Worm (Caenorhabditis elegans) whole organism, L1 larva: ENCODE results near the gene eif-1.A.

Source experiments
- C16A3.4 ChIP-seq: fragments of 150-350 bp; optimal IDR thresholded peaks from 2 replicates; lab custom pipeline; 2014; ENCODE audit warnings: missing biosample characterization, missing genetic modification characterization
- F16B12.6 ChIP-seq: fragments of 150-350 bp; optimal IDR thresholded peaks from 2 replicates; lab custom pipeline; 2014; ENCODE audit warnings: missing biosample characterization, missing genetic modification characterization
- aha-1 ChIP-seq: fragments of 150-350 bp; optimal IDR thresholded peaks from 2 replicates; lab custom pipeline; 2014; ENCODE audit warnings: missing biosample characterization, missing genetic modification characterization
- aly-2 ChIP-seq: fragments of 150-350 bp; optimal IDR thresholded peaks from 2 replicates; lab custom pipeline; 2014; ENCODE audit warnings: missing biosample characterization, missing genetic modification characterization
- ama-1 ChIP-seq: fragments of 150-350 bp; optimal IDR thresholded peaks from 2 replicates; lab custom pipeline; 2014
- ceh-8 ChIP-seq: fragments of 200-800 bp; sonication (Bioruptor generic); optimal IDR thresholded peaks from 2 replicates; lab custom pipeline; 2018; ENCODE audit warnings: mild to moderate bottlenecking, missing genetic modification characterization, moderate library complexity, missing compliant biosample characterization
- dpl-1 ChIP-seq, 3 experiments: fragments of 150-350 bp in 2 of 3; sonication (generic microtip) in 1 of 3; optimal IDR thresholded peaks; 2 replicates each; lab custom pipeline; 2014 to 2017; ENCODE audit warnings: missing biosample characterization in 3 of 3, missing genetic modification characterization in 3 of 3, missing genetic modification reagents in 3 of 3
- dsc-1 ChIP-seq: sonication (generic microtip); optimal IDR thresholded peaks from 2 replicates; lab custom pipeline; 2016; ENCODE audit warnings: mild to moderate bottlenecking, missing genetic modification characterization, missing compliant biosample characterization
- efl-1 ChIP-seq, 4 experiments: fragments of 150-350 bp; optimal IDR thresholded peaks in 3 of 4; peaks in 1 of 4; 1 replicate in 1 of 4; 2 replicates in 3 of 4; lab custom pipeline; 2014; ENCODE audit warnings: missing biosample characterization in 2 of 4, missing genetic modification characterization in 2 of 4, missing genetic modification reagents in 2 of 4
- elt-3 ChIP-seq, 6 experiments: fragments of 150-350 bp in 1 of 6; sonication (generic microtip); optimal IDR thresholded peaks; 2 replicates each; lab custom pipeline; 2017 to 2018; ENCODE audit warnings: missing biosample characterization in 6 of 6, missing genetic modification characterization in 6 of 6, inconsistent platforms in 1 of 6
- fkh-8 ChIP-seq: sonication (generic microtip); optimal IDR thresholded peaks from 2 replicates; lab custom pipeline; 2016; ENCODE audit warnings: mild to moderate bottlenecking, missing genetic modification characterization, missing compliant biosample characterization
- grh-1 ChIP-seq: fragments of 200-800 bp; sonication (Bioruptor generic); IDR thresholded peaks from 2 replicates; pipeline ENCODE4 v1.3.6; 2022; ENCODE audit warnings: missing genetic modification reagents, missing genetic modification characterization, missing compliant biosample characterization
- hlh-4 ChIP-seq: sonication (generic microtip); optimal IDR thresholded peaks from 2 replicates; lab custom pipeline; 2016; ENCODE audit warnings: mild to moderate bottlenecking, missing genetic modification characterization, missing compliant biosample characterization
- jun-1 ChIP-seq: fragments of 150-350 bp; optimal IDR thresholded peaks from 2 replicates; lab custom pipeline; 2014; ENCODE audit warnings: missing biosample characterization, missing genetic modification reagents, missing genetic modification characterization
- lin-13 ChIP-seq: fragments of 150-350 bp; optimal IDR thresholded peaks from 2 replicates; lab custom pipeline; 2014; ENCODE audit warnings: missing biosample characterization, missing genetic modification reagents, missing genetic modification characterization
- lin-15B ChIP-seq: fragments of 150-350 bp; sonication (generic microtip); optimal IDR thresholded peaks from 3 replicates; lab custom pipeline; 2014; ENCODE audit warnings: missing biosample characterization, missing genetic modification characterization
- lin-35 ChIP-seq, 2 experiments: fragments of 150-350 bp; optimal IDR thresholded peaks; 2 replicates each; lab custom pipeline; 2014; ENCODE audit warnings: missing biosample characterization in 2 of 2, missing genetic modification characterization in 2 of 2, missing genetic modification reagents in 2 of 2
- lin-39 ChIP-seq: fragments of 150-350 bp; optimal IDR thresholded peaks from 2 replicates; lab custom pipeline; 2014; ENCODE audit warnings: missing biosample characterization, missing genetic modification reagents, missing genetic modification characterization
- lir-3 ChIP-seq: sonication (generic microtip); optimal IDR thresholded peaks from 2 replicates; lab custom pipeline; 2016; ENCODE audit warnings: mild to moderate bottlenecking, missing genetic modification characterization, moderate library complexity, missing compliant biosample characterization; ENCODE audit not compliant: poor library complexity
- lsy-2 ChIP-seq, 2 experiments: fragments of 150-350 bp; optimal IDR thresholded peaks; 2 replicates each; lab custom pipeline; 2014; ENCODE audit warnings: missing biosample characterization in 2 of 2, missing genetic modification characterization in 2 of 2
- nhr-12 ChIP-seq: sonication (generic microtip); optimal IDR thresholded peaks from 2 replicates; lab custom pipeline; 2017; ENCODE audit warnings: missing biosample characterization, missing genetic modification characterization
- nhr-19 ChIP-seq: fragments of 200-800 bp; sonication (Bioruptor generic); conservative IDR thresholded peaks from 2 replicates; pipeline ENCODE4 v1.3.6; 2022; ENCODE audit warnings: missing genetic modification characterization, missing compliant biosample characterization
- nhr-20 ChIP-seq: sonication (generic microtip); optimal IDR thresholded peaks from 2 replicates; lab custom pipeline; 2016; ENCODE audit warnings: mild to moderate bottlenecking, missing genetic modification characterization, missing compliant biosample characterization
- nhr-71 ChIP-seq: sonication (generic microtip); optimal IDR thresholded peaks from 2 replicates; lab custom pipeline; 2016; ENCODE audit warnings: mild to moderate bottlenecking, missing genetic modification characterization, moderate library complexity, missing compliant biosample characterization
- nhr-76 ChIP-seq: sonication (generic microtip); optimal IDR thresholded peaks from 2 replicates; lab custom pipeline; 2017; ENCODE audit warnings: missing biosample characterization, missing genetic modification characterization
- nhr-85 ChIP-seq: sonication (generic microtip); peaks from one replicate; lab custom pipeline; 2016; ENCODE audit warnings: missing genetic modification characterization, inconsistent platforms, missing compliant biosample characterization
- pag-3 ChIP-seq: sonication (generic microtip); optimal IDR thresholded peaks from 2 replicates; lab custom pipeline; 2017; ENCODE audit warnings: missing genetic modification characterization, mild to moderate bottlenecking, missing compliant biosample characterization, antibody characterized with exemption, borderline replicate concordance; ENCODE audit not compliant: insufficient read depth
- rnt-1 ChIP-seq: sonication (generic microtip); optimal IDR thresholded peaks from 2 replicates; lab custom pipeline; 2016; ENCODE audit warnings: mild to moderate bottlenecking, missing genetic modification characterization, moderate library complexity, missing compliant biosample characterization
- skn-1 ChIP-seq: fragments of 150-350 bp; optimal IDR thresholded peaks from 2 replicates; lab custom pipeline; 2014; ENCODE audit warnings: missing biosample characterization, missing genetic modification characterization
- snu-23 ChIP-seq: sonication (generic microtip); optimal IDR thresholded peaks from 2 replicates; lab custom pipeline; 2016; ENCODE audit warnings: missing genetic modification characterization, missing compliant biosample characterization
- sox-4 ChIP-seq: sonication (generic microtip); optimal IDR thresholded peaks from 2 replicates; lab custom pipeline; 2016; ENCODE audit warnings: missing genetic modification characterization, missing compliant biosample characterization
- sptf-1 ChIP-seq: fragments of 150-350 bp; optimal IDR thresholded peaks from 2 replicates; lab custom pipeline; 2014; ENCODE audit warnings: missing biosample characterization, missing genetic modification characterization
- sup-37 ChIP-seq: fragments of 200-800 bp; sonication (Bioruptor generic); optimal IDR thresholded peaks from 2 replicates; lab custom pipeline; 2018; ENCODE audit warnings: mild to moderate bottlenecking, missing genetic modification characterization, missing compliant biosample characterization
- swsn-7 ChIP-seq: sonication (generic microtip); optimal IDR thresholded peaks from 2 replicates; lab custom pipeline; 2016; ENCODE audit warnings: missing genetic modification characterization, missing compliant biosample characterization
- tbx-2 ChIP-seq: sonication (generic microtip); optimal IDR thresholded peaks from 2 replicates; lab custom pipeline; 2016; ENCODE audit warnings: missing genetic modification characterization, missing compliant biosample characterization
- unc-130 ChIP-seq: fragments of 150-350 bp; optimal IDR thresholded peaks from 2 replicates; lab custom pipeline; 2017; ENCODE audit warnings: missing biosample characterization, missing genetic modification characterization, inconsistent platforms
- vab-15 ChIP-seq: sonication (generic microtip); optimal IDR thresholded peaks from 2 replicates; lab custom pipeline; 2017; ENCODE audit warnings: missing genotype, mild to moderate bottlenecking, missing genetic modification characterization, missing compliant biosample characterization
- xbp-1 ChIP-seq: sonication (generic microtip); optimal IDR thresholded peaks from 2 replicates; lab custom pipeline; 2016; ENCODE audit warnings: missing genetic modification characterization, missing compliant biosample characterization
- zag-1 ChIP-seq: fragments of 150-350 bp; optimal IDR thresholded peaks from 2 replicates; lab custom pipeline; 2014; ENCODE audit warnings: missing biosample characterization, missing genetic modification characterization
- zip-4 ChIP-seq: fragments of 200-800 bp; sonication (Bioruptor generic); optimal IDR thresholded peaks from 2 replicates; lab custom pipeline; 2018; ENCODE audit warnings: mild to moderate bottlenecking, missing genetic modification characterization, moderate library complexity, missing compliant biosample characterization

eif-1.A gene

ce11 chrIV:4799114-4799513 lies 11.6 kb upstream of the eif-1.A start, which contains the start of gene eor-1:
eor-1 (minus strand) TSS chrIV:4799178.
- TF ChIP-seq tbx-2 (tag; lab: Kevin White, UChicago): peak; percentile 26
- peak; percentile 3 for TF ChIP-seq aly-2
- TF ChIP-seq xbp-1 (tag; lab: Kevin White, UChicago): peak; percentile 41
- TF ChIP-seq sox-4 (tag; lab: Kevin White, UChicago): no peak
- peak; percentile 32 for TF ChIP-seq C16A3.4 (tag; lab: Kevin White, UChicago)
- TF ChIP-seq dpl-1 (GFP tag; optimal IDR thresholded peaks at IDR 0.05; lab: Kevin White, UChicago): peak; percentile 15 to 69 (median 22)
- TF ChIP-seq F16B12.6 (tag; lab: Kevin White, UChicago): peak; percentile 14
- TF ChIP-seq lin-35 (GFP tag; optimal IDR thresholded peaks at IDR 0.05; lab: Kevin White, UChicago): peak; percentile 59 to 67
- no peak for TF ChIP-seq zag-1 (tag; lab: Kevin White, UChicago)
- TF ChIP-seq rnt-1 (tag; lab: Kevin White, UChicago): peak; percentile 17
- peak; percentile 67 for TF ChIP-seq nhr-85
- TF ChIP-seq swsn-7 (tag; lab: Kevin White, UChicago): peak; percentile 13
- peak; percentile 42 to 55 for TF ChIP-seq efl-1 (optimal IDR thresholded peaks at IDR 0.05; lab: Kevin White, UChicago)
- TF ChIP-seq efl-1 (GFP tag; optimal IDR thresholded peaks at IDR 0.05 in 1 of 2; lab: Kevin White, UChicago): peak; percentile 6 to 50
- TF ChIP-seq nhr-19 (GFP tag; lab: Robert Waterston, UW): 0 out of 2 replicates have a peak, but pooled peaks have one; percentile 2
- peak; percentile 16 for TF ChIP-seq lir-3 (tag; lab: Kevin White, UChicago)
- peak; percentile 20 for TF ChIP-seq skn-1
- peak; percentile 49 to 77 for TF ChIP-seq lsy-2 (tag; optimal IDR thresholded peaks at IDR 0.05; lab: Kevin White, UChicago)
- no peak for TF ChIP-seq elt-3 (tag; optimal IDR thresholded peaks at IDR 0.05; lab: Kevin White, UChicago)
- TF ChIP-seq zip-4 (GFP tag; lab: Kevin White, UChicago): no peak
- peak; percentile 26 for TF ChIP-seq dsc-1
- no peak for TF ChIP-seq pag-3 (tag; lab: Kevin White, UChicago)
- peak; percentile 30 for TF ChIP-seq lin-15B
- peak; percentile 62 for TF ChIP-seq snu-23 (GFP tag; lab: Kevin White, UChicago)
- peak; percentile 41 for TF ChIP-seq nhr-20 (tag; lab: Kevin White, UChicago)

- TF ChIP-seq hlh-4 (tag; lab: Kevin White, UChicago) (no peak), sup-37 (GFP tag; lab: Kevin White, UChicago) (no peak), lin-39 (tag; lab: Kevin White, UChicago) (no peak), sptf-1 (tag; lab: Kevin White, UChicago) (no peak), ceh-8 (GFP tag; lab: Kevin White, UChicago) (no peak), aha-1 (tag; lab: Kevin White, UChicago) (no peak), grh-1 (no peak), nhr-71 (tag; lab: Kevin White, UChicago) (no peak), nhr-12 (tag; lab: Kevin White, UChicago) (no peak), dpl-1 (GFP tag; optimal IDR thresholded peaks at IDR 0.05; lab: Kevin White, UChicago) (no peak), ama-1 (lab: Kevin White, UChicago) (no peak), aly-2 (no peak), swsn-7 (tag; lab: Kevin White, UChicago) (no peak), lin-13 (GFP tag; lab: Kevin White, UChicago) (no peak), fkh-8 (no peak), vab-15 (tag; lab: Kevin White, UChicago) (no peak), jun-1 (tag; lab: Kevin White, UChicago) (no peak)
Measured at ce11 chrIV:4802494-4802893, 8.2 kb upstream of the eif-1.A start, which contains the start of gene dpf-7. dpf-7 (minus strand) TSS chrIV:4802594.

ce11 chrIV:4806486-4806885 lies 4.2 kb upstream of the eif-1.A start, which contains the start of gene dpf-5:
dpf-5 (minus strand) TSS chrIV:4806586.
- TF ChIP-seq nhr-85 (peak; percentile 10), unc-130 (no peak), nhr-20 (tag; lab: Kevin White, UChicago) (no peak), nhr-76 (tag; lab: Kevin White, UChicago) (no peak)
